Worm (Caenorhabditis elegans) whole organism, L4/young adult: ENCODE data around the gene gyf-1.

ENCODE experiments used
- W03F9.2 ChIP-seq: fragments of 150-350 bp; optimal IDR thresholded peaks from 2 replicates; lab custom pipeline; 2014; ENCODE audit warnings: missing biosample characterization, missing genetic modification characterization
- him-1 ChIP-seq: sonication (generic microtip); optimal IDR thresholded peaks from 2 replicates; lab custom pipeline; 2016; ENCODE audit warnings: missing genotype, missing genetic modification reagents, missing genetic modification characterization, missing compliant biosample characterization

ce11 chrII:6658766-6659165 is 25.3 kb upstream of the gyf-1 start, which contains the start of gene T19D12.10:
- TF ChIP-seq him-1, result no peak
- no peak for TF ChIP-seq W03F9.2 (tag; lab: Kevin White, UChicago)
